Fruit fly (Drosophila melanogaster) whole organism, embryonic: ENCODE measurements around the gene CG32192.

ENCODE experiments used
- Asciz ChIP-seq: fragments of 200-800 bp; sonication (Bioruptor generic); optimal IDR thresholded peaks from 2 replicates; lab custom pipeline; 2017; ENCODE audit warnings: missing biosample characterization, mild to moderate bottlenecking, missing genetic modification characterization, missing genetic modification reagents
- Atf-2 ChIP-seq: fragments of 200-800 bp; sonication (Bioruptor generic); optimal IDR thresholded peaks from 2 replicates; lab custom pipeline; 2016; ENCODE audit warnings: missing biosample characterization, missing genetic modification characterization
- BEAF-32 ChIP-seq: fragments of 200-800 bp; sonication (Bioruptor generic); optimal IDR thresholded peaks from 3 replicates; lab custom pipeline; 2017; ENCODE audit warnings: missing biosample characterization, missing genetic modification characterization, mild to moderate bottlenecking, moderate library complexity, missing genetic modification reagents
- CG10321 ChIP-seq: fragments of 200-800 bp; sonication (Bioruptor generic); IDR thresholded peaks from 2 replicates; pipeline ENCODE4 v1.3.6; 2022; ENCODE audit warnings: missing biosample characterization, missing genetic modification characterization
- CG10543 ChIP-seq: fragments of 200-800 bp; sonication (Bioruptor generic); optimal IDR thresholded peaks from 3 replicates; lab custom pipeline; 2017; ENCODE audit warnings: missing biosample characterization, mild to moderate bottlenecking, missing genetic modification characterization, moderate library complexity
- CG10979 ChIP-seq: fragments of 200-800 bp; sonication (Bioruptor generic); optimal IDR thresholded peaks from 2 replicates; lab custom pipeline; 2018; ENCODE audit warnings: missing biosample characterization, mild to moderate bottlenecking, missing genetic modification characterization, moderate library complexity
- CG11247 ChIP-seq: fragments of 200-800 bp; sonication (Bioruptor generic); IDR thresholded peaks from 2 replicates; pipeline ENCODE4 v1.3.6; 2022; ENCODE audit warnings: missing biosample characterization, missing genetic modification characterization
- CG11456 ChIP-seq: fragments of 200-800 bp; sonication (Bioruptor generic); IDR thresholded peaks from 3 replicates; pipeline ENCODE4 v1.3.6; 2022; ENCODE audit warnings: missing biosample characterization, missing genetic modification characterization
- CG12219 ChIP-seq: fragments of 200-800 bp; sonication (Bioruptor generic); optimal IDR thresholded peaks from 3 replicates; lab custom pipeline; 2018; ENCODE audit warnings: missing biosample characterization, mild to moderate bottlenecking, missing genetic modification characterization
- CG12391 ChIP-seq: fragments of 200-800 bp; sonication (Bioruptor generic); optimal IDR thresholded peaks from 3 replicates; lab custom pipeline; 2018; ENCODE audit warnings: missing biosample characterization, mild to moderate bottlenecking, missing genetic modification characterization, moderate library complexity
- CG13775 ChIP-seq: fragments of 200-800 bp; sonication (Bioruptor generic); optimal IDR thresholded peaks from 3 replicates; lab custom pipeline; 2017; ENCODE audit warnings: missing biosample characterization, mild to moderate bottlenecking, missing genetic modification characterization
- CG14667 ChIP-seq: fragments of 200-800 bp; sonication (Bioruptor generic); IDR thresholded peaks from 2 replicates; pipeline ENCODE4 v1.3.6; 2022; ENCODE audit warnings: missing biosample characterization, missing genetic modification characterization
- CG14710 ChIP-seq: fragments of 200-800 bp; sonication (Bioruptor generic); optimal IDR thresholded peaks from 3 replicates; lab custom pipeline; 2019; ENCODE audit warnings: missing biosample characterization, mild to moderate bottlenecking, missing genetic modification characterization, moderate library complexity
- CG15011 ChIP-seq: fragments of 200-800 bp; sonication (Bioruptor generic); optimal IDR thresholded peaks from 3 replicates; lab custom pipeline; 2018; ENCODE audit warnings: missing biosample characterization, mild to moderate bottlenecking, missing genetic modification characterization
- CG15269 ChIP-seq: fragments of 200-800 bp; sonication (Bioruptor generic); optimal IDR thresholded peaks from 2 replicates; lab custom pipeline; 2018; ENCODE audit warnings: missing biosample characterization, mild to moderate bottlenecking, missing genetic modification characterization, moderate library complexity
- CG17361 ChIP-seq: fragments of 200-800 bp; sonication (Bioruptor generic); IDR thresholded peaks from 3 replicates; pipeline ENCODE4 v1.3.6; 2022; ENCODE audit warnings: missing biosample characterization, missing genetic modification characterization
- CG32532 ChIP-seq: fragments of 200-800 bp; sonication (Bioruptor generic); IDR thresholded peaks from 2 replicates; pipeline ENCODE4 v1.3.6; 2022; ENCODE audit warnings: missing biosample characterization, missing genetic modification characterization
- CG3726 ChIP-seq: fragments of 200-800 bp; sonication (Bioruptor generic); IDR thresholded peaks from 3 replicates; pipeline ENCODE4, ENCODE4 v1.3.6; 2022; ENCODE audit warnings: missing biosample characterization, missing genetic modification characterization
- CG3995 ChIP-seq: fragments of 200-800 bp; sonication (Bioruptor generic); optimal IDR thresholded peaks from 3 replicates; lab custom pipeline; 2016; ENCODE audit warnings: missing biosample characterization, missing genetic modification characterization
- CG5245 ChIP-seq: fragments of 200-800 bp; sonication (Bioruptor generic); optimal IDR thresholded peaks from 3 replicates; lab custom pipeline; 2016; ENCODE audit warnings: missing biosample characterization, missing genetic modification characterization
- CG7987 ChIP-seq: fragments of 200-800 bp; sonication (Bioruptor generic); optimal IDR thresholded peaks from 2 replicates; lab custom pipeline; 2018; ENCODE audit warnings: missing biosample characterization, mild to moderate bottlenecking, missing genetic modification characterization, moderate library complexity
- CG8281 ChIP-seq: fragments of 200-800 bp; sonication (Bioruptor generic); optimal IDR thresholded peaks from 2 replicates; lab custom pipeline; 2018; ENCODE audit warnings: missing biosample characterization, mild to moderate bottlenecking, missing genetic modification characterization, moderate library complexity
- Lim3 ChIP-seq: fragments of 200-800 bp; sonication (Bioruptor generic); IDR thresholded peaks from 2 replicates; pipeline ENCODE4 v1.3.6; 2022; ENCODE audit warnings: missing biosample characterization, missing genetic modification characterization
- NK7.1 ChIP-seq: fragments of 200-800 bp; sonication (Bioruptor generic); optimal IDR thresholded peaks from 3 replicates; lab custom pipeline; 2016; ENCODE audit warnings: missing biosample characterization, missing genetic modification characterization
- Sry-β ChIP-seq: fragments of 200-800 bp; sonication (Bioruptor generic); optimal IDR thresholded peaks from 2 replicates; lab custom pipeline; 2018; ENCODE audit warnings: missing biosample characterization, mild to moderate bottlenecking, missing genetic modification characterization, moderate library complexity
- Usf ChIP-seq: fragments of 200-800 bp; sonication (Bioruptor generic); optimal IDR thresholded peaks from 2 replicates; lab custom pipeline; 2017; ENCODE audit warnings: missing genotype, missing biosample characterization, missing genetic modification characterization
- ap ChIP-seq: fragments of 200-800 bp; sonication (Bioruptor generic); IDR thresholded peaks from 2 replicates; pipeline ENCODE4 v1.3.6; 2022; ENCODE audit warnings: missing biosample characterization, missing genetic modification characterization
- az2 ChIP-seq: fragments of 200-800 bp; sonication (Bioruptor generic); optimal IDR thresholded peaks from 3 replicates; lab custom pipeline; 2016; ENCODE audit warnings: missing biosample characterization, missing genetic modification characterization
- cas ChIP-seq: fragments of 200-800 bp; sonication (Bioruptor generic); IDR thresholded peaks from 2 replicates; pipeline ENCODE4 v1.3.6; 2022; ENCODE audit warnings: missing biosample characterization, missing genetic modification characterization
- crol ChIP-seq: fragments of 200-800 bp; sonication (Bioruptor generic); IDR thresholded peaks from 2 replicates; pipeline ENCODE4 v1.3.6; 2022; ENCODE audit warnings: missing biosample characterization, missing genetic modification characterization
- dmrt99B ChIP-seq: fragments of 200-800 bp; sonication (Bioruptor generic); optimal IDR thresholded peaks from 2 replicates; lab custom pipeline; 2018; ENCODE audit warnings: missing biosample characterization, mild to moderate bottlenecking, missing genetic modification characterization, moderate library complexity
- ems ChIP-seq: fragments of 200-800 bp; sonication (Bioruptor generic); optimal IDR thresholded peaks from 3 replicates; lab custom pipeline; 2016; ENCODE audit warnings: missing biosample characterization, missing genetic modification characterization
- gem ChIP-seq: fragments of 200-800 bp; sonication (Bioruptor generic); optimal IDR thresholded peaks from 2 replicates; lab custom pipeline; 2019; ENCODE audit warnings: missing biosample characterization, mild to moderate bottlenecking, missing genetic modification characterization, moderate library complexity
- gfzf ChIP-seq: fragments of 200-800 bp; sonication (Bioruptor generic); optimal IDR thresholded peaks from 2 replicates; lab custom pipeline; 2016; ENCODE audit warnings: missing biosample characterization, mild to moderate bottlenecking, missing genetic modification characterization, moderate library complexity
- grau ChIP-seq: fragments of 200-800 bp; optimal IDR thresholded peaks from 3 replicates; lab custom pipeline; 2019; ENCODE audit warnings: missing biosample characterization, mild to moderate bottlenecking, missing genetic modification characterization, moderate library complexity
- gro ChIP-seq: fragments of 200-800 bp; sonication (Bioruptor generic); optimal IDR thresholded peaks from 2 replicates; lab custom pipeline; 2016; ENCODE audit warnings: missing biosample characterization, missing genetic modification characterization
- gsb-n ChIP-seq: fragments of 200-800 bp; sonication (Bioruptor generic); optimal IDR thresholded peaks from 3 replicates; lab custom pipeline; 2018; ENCODE audit warnings: missing biosample characterization, mild to moderate bottlenecking, missing genetic modification characterization
- gt ChIP-seq: fragments of 200-800 bp; sonication (Bioruptor generic); IDR thresholded peaks from 2 replicates; pipeline ENCODE4 v1.3.6; 2022; ENCODE audit warnings: missing biosample characterization, missing genetic modification characterization
- ham ChIP-seq: fragments of 200-800 bp; sonication (Bioruptor generic); IDR thresholded peaks from 2 replicates; pipeline ENCODE4 v1.3.6; 2022; ENCODE audit warnings: missing biosample characterization, missing genetic modification characterization
- ind ChIP-seq: fragments of 200-800 bp; sonication (Bioruptor generic); optimal IDR thresholded peaks from 3 replicates; lab custom pipeline; 2016; ENCODE audit warnings: missing biosample characterization, missing genetic modification characterization
- lbe ChIP-seq: fragments of 200-800 bp; sonication (Bioruptor generic); optimal IDR thresholded peaks from 2 replicates; lab custom pipeline; 2016; ENCODE audit warnings: missing biosample characterization, mild to moderate bottlenecking, missing genetic modification characterization
- lilli ChIP-seq: fragments of 200-800 bp; sonication (Bioruptor generic); optimal IDR thresholded peaks from 3 replicates; lab custom pipeline; 2016; ENCODE audit warnings: missing biosample characterization, missing genetic modification characterization
- lola ChIP-seq, 3 experiments: fragments of >200 bp in 2 of 3; fragments of 200-800 bp in 1 of 3; sonication (Bioruptor generic) in 1 of 3; optimal IDR thresholded peaks; 2 replicates each; lab custom pipeline; 2017 to 2019; ENCODE audit warnings: missing biosample characterization in 3 of 3, missing genetic modification characterization in 3 of 3, mild to moderate bottlenecking in 1 of 3, moderate library complexity in 1 of 3
- mirr ChIP-seq: fragments of 200-800 bp; sonication (Bioruptor generic); optimal IDR thresholded peaks from 3 replicates; lab custom pipeline; 2018; ENCODE audit warnings: missing biosample characterization, mild to moderate bottlenecking, missing genetic modification characterization
- nau ChIP-seq: fragments of 200-800 bp; sonication (Bioruptor generic); optimal IDR thresholded peaks from 3 replicates; lab custom pipeline; 2017; ENCODE audit warnings: missing biosample characterization, mild to moderate bottlenecking, missing genetic modification characterization, missing genetic modification reagents
- psq ChIP-seq: fragments of 200-800 bp; sonication (Bioruptor generic); optimal IDR thresholded peaks from 2 replicates; lab custom pipeline; 2017; ENCODE audit warnings: missing biosample characterization, missing genetic modification characterization
- ranshi ChIP-seq: fragments of 200-800 bp; sonication (Bioruptor generic); IDR thresholded peaks from 2 replicates; pipeline ENCODE4 v1.3.6; 2022; ENCODE audit warnings: missing biosample characterization, missing genetic modification characterization
- rib ChIP-seq: fragments of 200-800 bp; sonication (Bioruptor generic); IDR thresholded peaks from 2 replicates; pipeline ENCODE4 v1.3.6; 2022; ENCODE audit warnings: missing biosample characterization, missing genetic modification characterization
- ssp ChIP-seq: fragments of 200-800 bp; sonication (Bioruptor generic); IDR thresholded peaks from 2 replicates; pipeline ENCODE4 v1.3.6; 2022; ENCODE audit warnings: missing biosample characterization, missing genetic modification characterization
- sug ChIP-seq: fragments of 200-800 bp; optimal IDR thresholded peaks from 2 replicates; lab custom pipeline; 2019; ENCODE audit warnings: missing biosample characterization, mild to moderate bottlenecking, missing genetic modification characterization, moderate library complexity
- tin ChIP-seq: fragments of 200-800 bp; sonication (Bioruptor generic); optimal IDR thresholded peaks from 3 replicates; lab custom pipeline; 2016; ENCODE audit warnings: missing biosample characterization, missing genetic modification characterization

Gene CG32192

DNA sequence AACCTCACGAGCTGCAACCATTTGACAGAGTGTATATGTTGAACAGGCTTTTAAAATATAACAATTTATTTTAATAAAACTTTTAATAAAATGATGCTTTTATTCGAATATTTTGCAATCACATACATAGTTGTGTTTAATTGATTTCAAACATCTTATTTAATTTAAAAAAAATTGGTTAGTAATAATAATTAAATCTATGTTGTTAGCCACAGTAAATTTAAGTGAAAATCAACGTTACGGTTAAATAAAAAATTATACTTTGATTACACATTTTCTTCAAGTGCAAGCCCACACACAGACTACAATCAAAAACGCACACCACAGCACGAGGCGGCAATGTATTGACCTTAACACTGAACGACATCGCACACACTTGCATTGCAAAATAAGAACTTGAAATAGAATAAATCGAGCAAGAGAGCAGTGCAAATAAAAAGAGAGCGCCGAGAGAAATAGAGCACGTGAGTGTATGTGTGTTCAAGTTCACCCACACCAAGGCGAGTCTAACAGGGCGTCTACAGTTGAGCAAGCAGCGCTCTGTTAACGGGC, 22.9 kb downstream of the CG32192 start (continued):
- no peak for TF ChIP-seq CG11247 (GFP tag; lab: Robert Waterston, UW)
- no peak for TF ChIP-seq Lim3 (GFP tag; lab: Robert Waterston, UW)
- TF ChIP-seq Sry-β (GFP tag; lab: Kevin White, UChicago) = no peak
- peak; percentile 31 for TF ChIP-seq dmrt99B (tag; lab: Kevin White, UChicago)
- TF ChIP-seq Asciz = peak; percentile 0
- no peak for TF ChIP-seq CG14667 (GFP tag; lab: Robert Waterston, UW)
- TF ChIP-seq CG3995 (GFP tag; lab: Kevin White, UChicago) = no peak
- TF ChIP-seq lbe (GFP tag; lab: Kevin White, UChicago) = peak; percentile 69
- TF ChIP-seq gsb-n (tag; lab: Kevin White, UChicago) = no peak
- TF ChIP-seq CG10543 (GFP tag; lab: Kevin White, UChicago) = no peak
- peak; percentile 41 for TF ChIP-seq CG14710 (tag; lab: Kevin White, UChicago)
- no peak for TF ChIP-seq tin
- no peak for TF ChIP-seq mirr (GFP tag; lab: Kevin White, UChicago)
- TF ChIP-seq CG12219 = no peak
- no peak for TF ChIP-seq ssp
- TF ChIP-seq grau (tag; lab: Kevin White, UChicago) = peak; percentile 55
- no peak for TF ChIP-seq ind
- TF ChIP-seq az2 = peak; percentile 28
- TF ChIP-seq CG8281 (tag; lab: Kevin White, UChicago) = no peak
- TF ChIP-seq rib (GFP tag; lab: Robert Waterston, UW) = peak; percentile 65
- peak; percentile 9 for TF ChIP-seq psq (GFP tag; lab: Kevin White, UChicago)
- TF ChIP-seq CG15269 (tag; lab: Kevin White, UChicago) = peak; percentile 47
- no peak for TF ChIP-seq gro
- TF ChIP-seq CG12391 (tag; lab: Kevin White, UChicago) = peak; percentile 56
- no peak for TF ChIP-seq CG10321 (GFP tag; lab: Robert Waterston, UW)
- no peak for TF ChIP-seq Atf-2 (GFP tag; lab: Kevin White, UChicago)
- TF ChIP-seq CG11456 (GFP tag; lab: Robert Waterston, UW) = no peak
- no peak for TF ChIP-seq Usf (GFP tag; lab: Kevin White, UChicago)
- peak; percentile 57; the same call in 1 of the 2 replicates for TF ChIP-seq CG32532
- no peak for TF ChIP-seq ems (GFP tag; lab: Kevin White, UChicago)
- peak; percentile 62; the same call in 2 of the 3 replicates for TF ChIP-seq CG17361 (GFP tag; lab: Robert Waterston, UW)
- no peak for TF ChIP-seq nau (GFP tag; lab: Kevin White, UChicago)
- TF ChIP-seq gem (tag; lab: Kevin White, UChicago) = peak; percentile 74
- no peak for TF ChIP-seq gt
- TF ChIP-seq CG13775 = peak; percentile 21
- TF ChIP-seq lilli (GFP tag; lab: Kevin White, UChicago) = no peak
- no peak for TF ChIP-seq crol (GFP tag; lab: Robert Waterston, UW)
- peak in 1 of 3 experiments; percentile 46 for TF ChIP-seq lola (GFP tag; optimal IDR thresholded peaks at IDR 0.05; lab: Kevin White, UChicago)
- TF ChIP-seq NK7.1 (GFP tag; lab: Kevin White, UChicago) = no peak
- TF ChIP-seq sug (tag; lab: Kevin White, UChicago) = no peak
- TF ChIP-seq BEAF-32 (GFP tag; lab: Kevin White, UChicago) = no peak
- no peak for TF ChIP-seq CG7987
- TF ChIP-seq ap = no peak
- no peak for TF ChIP-seq CG3726 (GFP tag; lab: Robert Waterston, UW)
- no peak for TF ChIP-seq gfzf
- no peak for TF ChIP-seq ranshi
- no peak for TF ChIP-seq CG5245 (GFP tag; lab: Kevin White, UChicago)
- peak; percentile 55 for TF ChIP-seq CG10979 (tag; lab: Kevin White, UChicago)
- no peak for TF ChIP-seq cas (GFP tag; lab: Robert Waterston, UW)
- no peak for TF ChIP-seq CG15011 (GFP tag; lab: Kevin White, UChicago)
- no peak for TF ChIP-seq ham
